Fruit fly (Drosophila melanogaster) whole organism, prepupa: ENCODE data around the gene CG3402.
A peak's percentile ranks its signal among the peaks of the same experiment; 100 is the strongest.

Source experiments
- Blimp-1 ChIP-seq: fragments of 200-800 bp; sonication (Bioruptor generic); optimal IDR thresholded peaks from 3 replicates; lab custom pipeline; 2017; ENCODE audit warnings: missing biosample characterization, missing genetic modification characterization, mild to moderate bottlenecking, moderate library complexity, missing genetic modification reagents
- CG10631 ChIP-seq: fragments of 200-800 bp; sonication (Bioruptor generic); optimal IDR thresholded peaks from 2 replicates; lab custom pipeline; 2016; ENCODE audit warnings: missing biosample characterization, missing genetic modification characterization
- CG10669 ChIP-seq: fragments of 200-800 bp; sonication (Bioruptor generic); optimal IDR thresholded peaks from 3 replicates; lab custom pipeline; 2018; ENCODE audit warnings: missing biosample characterization, mild to moderate bottlenecking, missing genetic modification characterization, moderate library complexity
- CG11294 ChIP-seq: fragments of 200-800 bp; sonication (Bioruptor generic); IDR thresholded peaks from 2 replicates; pipeline ENCODE4 v1.3.6; 2022; ENCODE audit warnings: missing biosample characterization, missing genetic modification characterization
- CG11762 ChIP-seq: fragments of 200-800 bp; sonication (Bioruptor generic); optimal IDR thresholded peaks from 3 replicates; lab custom pipeline; 2016; ENCODE audit warnings: missing biosample characterization, missing genetic modification characterization; ENCODE audit not compliant: insufficient read depth
- CG11902 ChIP-seq: fragments of 200-800 bp; sonication (Bioruptor generic); optimal IDR thresholded peaks from 3 replicates; lab custom pipeline; 2016; ENCODE audit warnings: missing biosample characterization, missing genetic modification characterization
- CG15336 ChIP-seq: fragments of 200-800 bp; sonication (Bioruptor generic); IDR thresholded peaks from 2 replicates; pipeline ENCODE4 v1.3.6; 2022; ENCODE audit warnings: missing biosample characterization, missing genetic modification characterization
- CG1621 ChIP-seq: fragments of 200-800 bp; sonication (Bioruptor generic); optimal IDR thresholded peaks from 3 replicates; lab custom pipeline; 2018; ENCODE audit warnings: missing biosample characterization, mild to moderate bottlenecking, missing genetic modification characterization
- CG16779 ChIP-seq: fragments of 200-800 bp; sonication (Bioruptor generic); optimal IDR thresholded peaks from 3 replicates; lab custom pipeline; 2017; ENCODE audit warnings: missing biosample characterization, mild to moderate bottlenecking, missing genetic modification characterization
- CG31627 ChIP-seq: fragments of 200-800 bp; sonication (Bioruptor generic); optimal IDR thresholded peaks from 3 replicates; lab custom pipeline; 2016; ENCODE audit warnings: missing biosample characterization, missing genetic modification characterization
- CG32006 ChIP-seq: fragments of 200-800 bp; sonication (Bioruptor generic); optimal IDR thresholded peaks from 3 replicates; lab custom pipeline; 2017; ENCODE audit warnings: missing biosample characterization, mild to moderate bottlenecking, missing genetic modification characterization
- CG34406 ChIP-seq: fragments of 200-800 bp; sonication (Bioruptor generic); optimal IDR thresholded peaks from 3 replicates; lab custom pipeline; 2016; ENCODE audit warnings: missing biosample characterization, missing genetic modification characterization
- CG3919 ChIP-seq: fragments of 200-800 bp; sonication (Bioruptor generic); optimal IDR thresholded peaks from 3 replicates; lab custom pipeline; 2016; ENCODE audit warnings: missing biosample characterization, missing genetic modification characterization
- CG6163 ChIP-seq: fragments of 200-800 bp; sonication (Bioruptor generic); IDR thresholded peaks from 3 replicates; pipeline ENCODE4 v1.3.6; 2022; ENCODE audit warnings: missing biosample characterization, missing genetic modification characterization
- CG6276 ChIP-seq: fragments of 200-800 bp; sonication (Bioruptor generic); optimal IDR thresholded peaks from 2 replicates; lab custom pipeline; 2017; ENCODE audit warnings: missing biosample characterization, mild to moderate bottlenecking, missing genetic modification characterization
- CG6808 ChIP-seq: fragments of 200-800 bp; sonication (Bioruptor generic); optimal IDR thresholded peaks from 3 replicates; lab custom pipeline; 2017; ENCODE audit warnings: missing biosample characterization, missing genetic modification characterization, mild to moderate bottlenecking, moderate library complexity, missing genetic modification reagents
- CG6854 ChIP-seq: fragments of 200-800 bp; sonication (Bioruptor generic); optimal IDR thresholded peaks from 2 replicates; lab custom pipeline; 2017; ENCODE audit warnings: missing biosample characterization, mild to moderate bottlenecking, missing genetic modification characterization
- CG7368 ChIP-seq: fragments of 200-800 bp; sonication (Bioruptor generic); optimal IDR thresholded peaks from 3 replicates; lab custom pipeline; 2016; ENCODE audit warnings: missing biosample characterization, missing genetic modification characterization
- CG8119 ChIP-seq: fragments of 200-800 bp; sonication (Bioruptor generic); IDR thresholded peaks from 3 replicates; pipeline ENCODE4 v1.3.6; 2022; ENCODE audit warnings: missing biosample characterization, missing genetic modification characterization
- CG8632 ChIP-seq: fragments of 200-800 bp; sonication (Bioruptor generic); optimal IDR thresholded peaks from 3 replicates; lab custom pipeline; 2016; ENCODE audit warnings: missing biosample characterization, missing genetic modification characterization
- CG9139 ChIP-seq: fragments of 200-800 bp; sonication (Bioruptor generic); optimal IDR thresholded peaks from 3 replicates; lab custom pipeline; 2017; ENCODE audit warnings: missing biosample characterization, mild to moderate bottlenecking, missing genetic modification characterization
- Eip75B ChIP-seq: fragments of 200-800 bp; sonication (Bioruptor generic); optimal IDR thresholded peaks from 3 replicates; lab custom pipeline; 2016; ENCODE audit warnings: missing biosample characterization, missing genetic modification characterization
- Eip78C ChIP-seq: fragments of 200-800 bp; sonication (Bioruptor generic); peaks from one replicate; lab custom pipeline; 2016; ENCODE audit warnings: missing biosample characterization, missing genetic modification characterization
- Ets21C ChIP-seq: fragments of 200-800 bp; sonication (Bioruptor generic); optimal IDR thresholded peaks from 3 replicates; lab custom pipeline; 2016; ENCODE audit warnings: missing biosample characterization, missing genetic modification characterization
- Hr38 ChIP-seq: sonication (Bioruptor generic); optimal IDR thresholded peaks from 2 replicates; lab custom pipeline; 2016; ENCODE audit warnings: missing biosample characterization, missing genetic modification characterization
- Hr39 ChIP-seq: fragments of 200-800 bp; sonication (Bioruptor generic); optimal IDR thresholded peaks from 2 replicates; lab custom pipeline; 2016; ENCODE audit warnings: missing biosample characterization, missing genetic modification characterization
- Hr4 ChIP-seq: fragments of 200-800 bp; sonication (Bioruptor generic); optimal IDR thresholded peaks from 3 replicates; lab custom pipeline; 2016; ENCODE audit warnings: missing biosample characterization, missing genetic modification characterization
- Lpt ChIP-seq: fragments of 200-800 bp; sonication (Bioruptor generic); optimal IDR thresholded peaks from 3 replicates; lab custom pipeline; 2016; ENCODE audit warnings: missing biosample characterization, missing genetic modification characterization
- Met ChIP-seq: fragments of 200-800 bp; sonication (Bioruptor generic); optimal IDR thresholded peaks from 3 replicates; lab custom pipeline; 2016; ENCODE audit warnings: missing biosample characterization, missing genetic modification characterization
- OdsH ChIP-seq: fragments of 200-800 bp; sonication (Bioruptor generic); optimal IDR thresholded peaks from 3 replicates; lab custom pipeline; 2016; ENCODE audit warnings: missing biosample characterization, missing genetic modification characterization
- Smox ChIP-seq: fragments of 200-800 bp; sonication (Bioruptor generic); optimal IDR thresholded peaks from 3 replicates; lab custom pipeline; 2016; ENCODE audit warnings: missing biosample characterization, missing genetic modification characterization
- Sox102F ChIP-seq: fragments of 200-800 bp; sonication (Bioruptor generic); optimal IDR thresholded peaks from 2 replicates; lab custom pipeline; 2016; ENCODE audit warnings: missing biosample characterization, mild to moderate bottlenecking, missing genetic modification characterization
- Sox14 ChIP-seq: fragments of 200-800 bp; sonication (Bioruptor generic); optimal IDR thresholded peaks from 3 replicates; lab custom pipeline; 2016; ENCODE audit warnings: missing biosample characterization, missing genetic modification characterization
- Sox15 ChIP-seq: fragments of 200-800 bp; sonication (Bioruptor generic); optimal IDR thresholded peaks from 3 replicates; lab custom pipeline; 2016; ENCODE audit warnings: missing biosample characterization, missing genetic modification characterization
- achi ChIP-seq: fragments of 200-800 bp; sonication (Bioruptor generic); optimal IDR thresholded peaks from 3 replicates; lab custom pipeline; 2016; ENCODE audit warnings: missing biosample characterization, missing genetic modification characterization
- acj6 ChIP-seq: fragments of 200-800 bp; sonication (Bioruptor generic); optimal IDR thresholded peaks from 3 replicates; lab custom pipeline; 2016; ENCODE audit warnings: missing biosample characterization, missing genetic modification characterization
- cyc ChIP-seq: fragments of 200-800 bp; sonication (Bioruptor generic); optimal IDR thresholded peaks from 3 replicates; lab custom pipeline; 2016; ENCODE audit warnings: missing biosample characterization, missing genetic modification characterization
- dac ChIP-seq: fragments of 200-800 bp; sonication (Bioruptor generic); optimal IDR thresholded peaks from 2 replicates; lab custom pipeline; 2017; ENCODE audit warnings: missing biosample characterization, mild to moderate bottlenecking, missing genetic modification characterization
- dsx ChIP-seq: fragments of 200-800 bp; optimal IDR thresholded peaks from 3 replicates; lab custom pipeline; 2019; ENCODE audit warnings: missing biosample characterization, mild to moderate bottlenecking, missing genetic modification characterization, moderate library complexity; ENCODE audit not compliant: poor library complexity, severe bottlenecking
- eg ChIP-seq: fragments of 200-800 bp; sonication (Bioruptor generic); IDR thresholded peaks from 3 replicates; pipeline ENCODE4 v1.3.6; 2022; ENCODE audit warnings: missing biosample characterization, missing genetic modification characterization
- esn ChIP-seq: fragments of 200-800 bp; sonication (Bioruptor generic); optimal IDR thresholded peaks from 2 replicates; lab custom pipeline; 2016; ENCODE audit warnings: missing biosample characterization, mild to moderate bottlenecking, missing genetic modification characterization, moderate library complexity
- fd85E ChIP-seq: fragments of 200-800 bp; sonication (Bioruptor generic); optimal IDR thresholded peaks from 3 replicates; lab custom pipeline; 2016; ENCODE audit warnings: missing biosample characterization, missing genetic modification characterization
- fkh ChIP-seq: fragments of 200-800 bp; sonication (Bioruptor generic); optimal IDR thresholded peaks from 3 replicates; lab custom pipeline; 2017; ENCODE audit warnings: missing biosample characterization, mild to moderate bottlenecking, missing genetic modification characterization, moderate library complexity
- lz ChIP-seq: fragments of 200-800 bp; sonication (Bioruptor generic); optimal IDR thresholded peaks from 3 replicates; lab custom pipeline; 2016; ENCODE audit warnings: missing biosample characterization, missing genetic modification characterization
- pdm3 ChIP-seq: fragments of 200-800 bp; sonication (Bioruptor generic); optimal IDR thresholded peaks from 3 replicates; lab custom pipeline; 2016; ENCODE audit warnings: missing biosample characterization, missing genetic modification characterization
- spab ChIP-seq: fragments of 200-800 bp; sonication (Bioruptor generic); optimal IDR thresholded peaks from 2 replicates; lab custom pipeline; 2017; ENCODE audit warnings: missing biosample characterization, mild to moderate bottlenecking, missing genetic modification characterization, missing genetic modification reagents
- ss ChIP-seq, 2 experiments: fragments of 200-800 bp; sonication (Bioruptor generic); optimal IDR thresholded peaks; 2 replicates in 1 of 2; 3 replicates in 1 of 2; lab custom pipeline; 2017 to 2018; ENCODE audit warnings: mild to moderate bottlenecking in 2 of 2, missing biosample characterization in 2 of 2, missing genetic modification characterization in 2 of 2, moderate library complexity in 1 of 2
- svp ChIP-seq: fragments of 200-800 bp; sonication (Bioruptor generic); peaks from one replicate; lab custom pipeline; 2016; ENCODE audit warnings: missing biosample characterization, missing genetic modification characterization
- topi ChIP-seq: fragments of 200-800 bp; sonication (Bioruptor generic); optimal IDR thresholded peaks from 3 replicates; lab custom pipeline; 2016; ENCODE audit warnings: missing biosample characterization, missing genetic modification characterization
- vri ChIP-seq: fragments of 200-800 bp; sonication (Bioruptor generic); optimal IDR thresholded peaks from 3 replicates; lab custom pipeline; 2016; ENCODE audit warnings: missing biosample characterization, mild to moderate bottlenecking, missing genetic modification characterization

Gene CG3402

DNA sequence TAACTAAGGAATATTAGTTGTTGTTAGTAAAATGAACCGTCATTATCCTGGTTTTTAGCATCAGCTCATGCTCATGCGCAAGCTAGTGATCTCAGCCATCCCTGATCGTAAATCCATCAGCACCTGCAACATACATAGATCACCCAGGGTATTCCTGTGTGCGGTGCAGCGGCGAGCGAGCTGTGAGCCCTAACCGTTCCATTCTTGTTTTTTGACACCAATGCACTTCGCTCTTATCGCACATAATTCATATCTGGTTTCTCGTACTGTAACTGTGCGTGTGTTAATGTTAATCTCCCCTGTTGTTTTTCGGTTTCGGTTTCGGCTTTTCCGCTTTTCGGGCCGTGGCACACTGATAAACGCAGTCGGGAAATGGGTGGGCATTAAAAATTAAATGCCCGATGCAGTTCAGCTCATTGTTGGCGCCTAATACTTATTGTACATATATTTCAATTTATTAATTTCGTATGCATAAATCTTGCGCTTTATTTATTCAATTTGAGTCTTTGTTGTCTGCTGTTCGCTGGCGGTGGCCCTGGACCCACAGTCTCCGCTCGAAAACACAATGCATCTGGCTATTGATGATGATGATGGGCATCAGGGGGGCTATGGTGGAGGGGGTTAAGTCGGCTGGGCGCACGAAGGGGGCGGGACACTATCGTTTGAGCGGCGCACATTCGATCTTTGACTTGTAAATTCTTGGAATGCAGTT lies 28.3 kb downstream of the CG3402 start:
- TF ChIP-seq topi, result no peak
- TF ChIP-seq svp (GFP tag; lab: Kevin White, UChicago), result peak; percentile 74
- peak; percentile 26 for TF ChIP-seq fkh (GFP tag; lab: Kevin White, UChicago)

DNA sequence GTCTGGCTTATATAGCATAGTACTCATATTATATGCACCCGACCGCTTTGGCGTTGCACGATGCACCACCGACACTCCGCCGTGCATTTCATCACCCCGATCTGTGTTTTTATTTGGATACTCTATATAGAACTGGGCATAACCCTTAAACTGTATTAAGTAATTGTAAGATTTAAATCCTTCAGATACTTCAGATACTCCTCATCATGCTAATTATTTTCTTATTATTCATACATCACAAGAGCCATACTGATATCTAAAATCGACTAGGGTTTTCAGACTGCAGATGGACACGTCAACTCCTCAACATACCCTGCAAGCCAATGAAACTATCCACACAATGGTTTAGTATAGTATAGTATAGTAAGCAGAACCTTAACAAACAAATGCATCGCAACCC lies 29.1 kb downstream of the CG3402 start:
- TF ChIP-seq CG6276 (GFP tag; lab: Kevin White, UChicago) (no peak), CG16779 (tag; lab: Kevin White, UChicago) (no peak), lz (GFP tag; lab: Kevin White, UChicago) (no peak), Met (GFP tag; lab: Kevin White, UChicago) (no peak), CG34406 (GFP tag; lab: Kevin White, UChicago) (peak; percentile 32), Ets21C (no peak), CG1621 (tag; lab: Kevin White, UChicago) (peak; percentile 24), CG11762 (GFP tag; lab: Kevin White, UChicago) (no peak), CG6163 (GFP tag; lab: Robert Waterston, UW) (peak; percentile 63; the same call in 2 of the 3 replicates), spab (GFP tag; lab: Kevin White, UChicago) (peak; percentile 45), CG7368 (no peak), Sox15 (no peak), Sox102F (GFP tag; lab: Kevin White, UChicago) (no peak), achi (GFP tag; lab: Kevin White, UChicago) (peak; percentile 40), ss (GFP tag; optimal IDR thresholded peaks at IDR 0.05; lab: Kevin White, UChicago) (no peak), Hr4 (GFP tag; lab: Kevin White, UChicago) (peak; percentile 38), CG6854 (GFP tag; lab: Kevin White, UChicago) (no peak), topi (peak; percentile 18), pdm3 (peak; percentile 31), acj6 (peak; percentile 24), esn (GFP tag; lab: Kevin White, UChicago) (peak; percentile 39), dsx (no peak), CG9139 (GFP tag; lab: Kevin White, UChicago) (no peak), Eip75B (GFP tag; lab: Kevin White, UChicago) (peak; percentile 25), CG10669 (GFP tag; lab: Kevin White, UChicago) (peak; percentile 1), Blimp-1 (GFP tag; lab: Kevin White, UChicago) (no peak), eg (GFP tag; lab: Robert Waterston, UW) (peak; percentile 76), Lpt (GFP tag; lab: Kevin White, UChicago) (no peak), CG8632 (no peak), CG32006 (GFP tag; lab: Kevin White, UChicago) (peak; percentile 55), Hr38 (GFP tag; lab: Kevin White, UChicago) (no peak), cyc (GFP tag; lab: Kevin White, UChicago) (peak; percentile 10), CG10631 (GFP tag; lab: Kevin White, UChicago) (peak; percentile 30), dac (GFP tag; lab: Kevin White, UChicago) (no peak), CG6808 (GFP tag; lab: Kevin White, UChicago) (no peak), OdsH (peak; percentile 11), CG8119 (no peak), CG15336 (peak; percentile 33; the same call in 1 of the 2 replicates), Sox14 (GFP tag; lab: Kevin White, UChicago) (peak; percentile 9), Eip78C (GFP tag; lab: Kevin White, UChicago) (peak; percentile 88), Smox (GFP tag; lab: Kevin White, UChicago) (no peak), CG11902 (GFP tag; lab: Kevin White, UChicago) (no peak), Hr39 (GFP tag; lab: Kevin White, UChicago) (peak; percentile 7), fd85E (GFP tag; lab: Kevin White, UChicago) (no peak), CG31627 (GFP tag; lab: Kevin White, UChicago) (no peak), CG3919 (GFP tag; lab: Kevin White, UChicago) (peak; percentile 11), CG11294 (peak; percentile 63), vri (GFP tag; lab: Kevin White, UChicago) (no peak)
